Worm (Caenorhabditis elegans): Measurements from ENCODE around the gene trm-1.

DNA sequence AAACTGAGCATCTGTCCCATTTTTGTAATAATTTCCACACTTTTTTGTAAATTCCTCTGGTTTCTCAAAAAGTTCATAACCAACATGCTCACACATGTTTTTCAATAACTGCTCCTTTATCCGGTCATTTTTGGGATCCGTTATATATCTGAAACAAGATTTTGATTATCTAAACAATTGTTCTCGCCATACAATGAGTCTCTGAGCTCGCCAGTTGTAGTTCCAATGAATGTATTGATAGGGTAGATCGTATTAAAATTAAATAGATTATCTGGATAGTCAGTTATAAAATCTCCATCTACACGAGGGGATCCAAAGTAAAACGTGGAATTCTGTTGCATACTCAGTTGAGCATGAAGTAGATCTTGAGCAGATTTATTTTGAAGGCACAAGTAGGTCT lies 8.8 kb downstream of the trm-1 start:
- no peak for TF ChIP-seq sdc-2 (tag; optimal IDR thresholded peaks at IDR 0.05)
- no peak for TF ChIP-seq pha-4 (tag; optimal IDR thresholded peaks at IDR 0.05)
- no peak for TF ChIP-seq dve-1 (tag; optimal IDR thresholded peaks at IDR 0.05)
- no peak for TF ChIP-seq nhr-11 (tag; optimal IDR thresholded peaks at IDR 0.05)
- no peak for TF ChIP-seq ceh-6 (GFP tag; optimal IDR thresholded peaks at IDR 0.05)
- TF ChIP-seq K09A11.1 (tag; optimal IDR thresholded peaks at IDR 0.05; ENCODE audit: insufficient read depth): no peak
- TF ChIP-seq F13H6.1 (tag; optimal IDR thresholded peaks at IDR 0.05): no peak
- no peak for TF ChIP-seq unc-3 (GFP tag; conservative IDR thresholded peaks at IDR 0.05)
- TF ChIP-seq unc-3 (tag; optimal IDR thresholded peaks at IDR 0.05): no peak
- no peak for TF ChIP-seq pqm-1 (tag; optimal IDR thresholded peaks at IDR 0.05)
- TF ChIP-seq unc-42 (tag; optimal IDR thresholded peaks at IDR 0.05): no peak
- no peak for TF ChIP-seq ztf-16 (tag; optimal IDR thresholded peaks at IDR 0.05)
- no peak for TF ChIP-seq hlh-8 (tag; optimal IDR thresholded peaks at IDR 0.05)
- no peak for TF ChIP-seq ama-1 (optimal IDR thresholded peaks at IDR 0.05)

Data from whole organism, late embryonic.